Fruit fly (Drosophila melanogaster): Measurements from ENCODE around the gene ArgRS.

DNA sequence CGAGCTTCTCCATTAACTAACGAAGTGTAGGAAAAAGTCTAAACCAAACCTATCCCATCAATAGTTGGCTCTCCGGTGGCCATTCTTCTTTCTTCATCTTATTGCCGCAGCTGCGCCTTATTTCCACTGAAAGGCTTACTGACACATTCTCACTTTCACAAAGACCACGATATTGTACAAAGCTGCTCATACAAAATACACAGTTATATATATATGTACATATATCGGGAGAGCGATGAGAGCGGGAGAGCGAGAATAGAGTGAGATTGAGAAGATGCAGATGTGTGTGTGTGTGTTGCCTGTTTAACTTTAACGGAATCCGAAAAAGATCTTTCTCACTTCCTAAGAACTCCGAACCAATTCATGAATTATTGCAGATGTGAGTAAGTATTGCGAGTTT is 30.7 kb downstream of the ArgRS start:
- TF ChIP-seq insv (optimal IDR thresholded peaks at IDR 0.05) (no peak), psq (optimal IDR thresholded peaks at IDR 0.05) (no peak), h (optimal IDR thresholded peaks at IDR 0.05) (no peak), Sin3A (optimal IDR thresholded peaks at IDR 0.05) (no peak), ttk (optimal IDR thresholded peaks at IDR 0.05) (no peak), Myc (optimal IDR thresholded peaks at IDR 0.05) (no peak)

Measured in Kc167 (cell line).